Fruit fly (Drosophila melanogaster): ENCODE measurements around the gene tal-3A.
A peak's percentile ranks its signal among the peaks of the same experiment; 100 is the strongest.

The tal-3A gene

DNA sequence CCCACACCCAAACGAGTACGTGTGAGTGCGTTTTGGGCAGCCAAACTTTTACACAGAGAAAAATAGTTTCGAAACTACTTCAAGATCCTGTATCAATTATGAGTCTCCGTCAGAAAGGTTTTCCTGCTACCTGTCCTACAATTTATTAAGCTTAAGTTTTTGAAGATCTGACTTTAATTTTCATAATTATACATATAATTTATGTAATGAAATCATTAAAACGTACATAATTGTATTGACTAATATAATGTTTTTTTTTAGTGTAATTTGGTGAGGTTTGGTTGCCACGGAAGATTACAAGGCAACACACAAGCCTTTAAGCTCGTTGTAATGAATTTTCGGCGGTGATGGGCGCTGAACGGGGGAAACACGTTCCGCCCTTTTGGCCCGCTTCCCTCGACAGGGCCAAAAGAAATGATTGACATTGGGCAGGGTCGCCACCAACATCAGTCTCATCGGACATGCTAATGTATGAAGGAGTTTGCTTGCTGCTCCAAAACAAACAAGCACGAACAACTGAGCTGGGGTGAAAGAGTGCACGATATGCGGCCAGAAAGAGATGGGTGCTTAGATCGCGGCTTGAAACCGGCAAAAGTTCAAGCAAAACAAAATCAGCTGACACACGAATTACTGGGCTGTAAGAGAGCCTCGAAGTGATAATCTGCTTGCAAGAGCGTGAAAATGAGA, 18.8 kb upstream of the tal-3A start (continued):
- TF ChIP-seq CG7928 (GFP tag; optimal IDR thresholded peaks at IDR 0.05) (no peak), CG17361 (GFP tag; IDR thresholded peaks at IDR 0.05) (peak; percentile 65), Spps (tag; optimal IDR thresholded peaks at IDR 0.05) (peak; percentile 74), CG8765 (GFP tag; IDR thresholded peaks at IDR 0.05) (no peak), lov (optimal IDR thresholded peaks at IDR 0.05) (no peak), lov (GFP tag; IDR thresholded peaks at IDR 0.05) (no peak), CG4854 (GFP tag; optimal IDR thresholded peaks at IDR 0.05) (no peak), CG7987 (GFP tag; optimal IDR thresholded peaks at IDR 0.05) (no peak), jigr1 (GFP tag; IDR thresholded peaks at IDR 0.05) (no peak), oc (tag; optimal IDR thresholded peaks at IDR 0.05) (peak; percentile 71), CG14014 (GFP tag; IDR thresholded peaks at IDR 0.05) (no peak), caup (GFP tag; optimal IDR thresholded peaks at IDR 0.05; ENCODE audit: severe bottlenecking) (peak; percentile 15), chinmo (GFP tag; IDR thresholded peaks at IDR 0.05; ENCODE audit: partially characterized antibody) (no peak), fd96Cb (tag; optimal IDR thresholded peaks at IDR 0.05) (peak; percentile 77), gro (GFP tag; optimal IDR thresholded peaks at IDR 0.05) (no peak), nom (GFP tag; optimal IDR thresholded peaks at IDR 0.05) (no peak), Stat92E (GFP tag; optimal IDR thresholded peaks at IDR 0.05) (peak in 1 of 3 experiments; percentile 21), sima (GFP tag; optimal IDR thresholded peaks at IDR 0.05) (no peak), CG6272 (GFP tag; IDR thresholded peaks at IDR 0.05) (no peak), CG17612 (GFP tag; IDR thresholded peaks at IDR 0.05) (no peak), zen2 (GFP tag; IDR thresholded peaks at IDR 0.05; ENCODE audit: partially characterized antibody) (no peak), Drgx (GFP tag; IDR thresholded peaks at IDR 0.05) (0 out of 2 replicates have a peak, but pooled peaks have one; percentile 5), YL-1 (GFP tag; optimal IDR thresholded peaks at IDR 0.05) (no peak), CG6813 (GFP tag; optimal IDR thresholded peaks at IDR 0.05) (no peak), dysf (GFP tag; IDR thresholded peaks at IDR 0.05) (peak; percentile 62), Opbp (GFP tag; IDR thresholded peaks at IDR 0.05; ENCODE audit: partially characterized antibody) (no peak), Doc2 (GFP tag; IDR thresholded peaks at IDR 0.05) (no peak), CG32532 (GFP tag; IDR thresholded peaks at IDR 0.05) (no peak), pan (optimal IDR thresholded peaks at IDR 0.05) (no peak), pan (GFP tag; optimal IDR thresholded peaks at IDR 0.05 in 1 of 2, IDR thresholded peaks at IDR 0.05 in 1 of 2) (peak in 1 of 2 experiments; percentile 50), kay (GFP tag; optimal IDR thresholded peaks at IDR 0.05) (no peak), CG34422 (GFP tag; IDR thresholded peaks at IDR 0.05) (peak; percentile 42; the same call in 2 of the 3 replicates), schlank (tag; optimal IDR thresholded peaks at IDR 0.05) (no peak), CG12744 (GFP tag; optimal IDR thresholded peaks at IDR 0.05) (no peak), Doc3 (GFP tag; IDR thresholded peaks at IDR 0.05; ENCODE audit: partially characterized antibody) (no peak), Mes4 (GFP tag; optimal IDR thresholded peaks at IDR 0.05) (no peak), Awh (GFP tag; IDR thresholded peaks at IDR 0.05) (peak; percentile 34; the same call in 1 of the 2 replicates), BEAF-32 (GFP tag; optimal IDR thresholded peaks at IDR 0.05) (no peak), amos (GFP tag; IDR thresholded peaks at IDR 0.05; ENCODE audit: partially characterized antibody) (no peak), stwl (tag; optimal IDR thresholded peaks at IDR 0.05) (no peak), sd (tag; optimal IDR thresholded peaks at IDR 0.05) (no peak), dpn (GFP tag; optimal IDR thresholded peaks at IDR 0.05) (peak in 1 of 2 experiments; percentile 62), gcm2 (GFP tag; optimal IDR thresholded peaks at IDR 0.05) (no peak), CG4404 (GFP tag; IDR thresholded peaks at IDR 0.05) (no peak), otp (GFP tag; IDR thresholded peaks at IDR 0.05) (0 out of 3 replicates have a peak, but pooled peaks have one; percentile 35), tna (GFP tag; IDR thresholded peaks at IDR 0.05; ENCODE audit: partially characterized antibody) (no peak), crp (GFP tag; optimal IDR thresholded peaks at IDR 0.05) (no peak), hth (optimal IDR thresholded peaks at IDR 0.05) (no peak), MESR4 (GFP tag; optimal IDR thresholded peaks at IDR 0.05) (no peak)

Measured in whole organism, embryonic.